Worm (Caenorhabditis elegans) whole organism, L1 larva: ENCODE data around the gene Y59E9AL.36.

Source experiments
- C04F5.9 ChIP-seq: sonication (generic microtip); optimal IDR thresholded peaks from 2 replicates; lab custom pipeline; 2016; ENCODE audit warnings: missing genetic modification characterization, missing compliant biosample characterization
- C16A3.4 ChIP-seq: fragments of 150-350 bp; optimal IDR thresholded peaks from 2 replicates; lab custom pipeline; 2014; ENCODE audit warnings: missing biosample characterization, missing genetic modification characterization
- C34B4.2 ChIP-seq: sonication (generic microtip); optimal IDR thresholded peaks from 2 replicates; lab custom pipeline; 2017; ENCODE audit warnings: mild to moderate bottlenecking, missing genetic modification characterization, missing compliant biosample characterization
- F16B12.6 ChIP-seq: fragments of 150-350 bp; optimal IDR thresholded peaks from 2 replicates; lab custom pipeline; 2014; ENCODE audit warnings: missing biosample characterization, missing genetic modification characterization
- ama-1 ChIP-seq: fragments of 150-350 bp; optimal IDR thresholded peaks from 2 replicates; lab custom pipeline; 2014
- blmp-1 ChIP-seq: fragments of 150-350 bp; optimal IDR thresholded peaks from 2 replicates; lab custom pipeline; 2014; ENCODE audit warnings: missing biosample characterization, missing genetic modification characterization
- ceh-63 ChIP-seq: fragments of 200-800 bp; sonication (Bioruptor generic); optimal IDR thresholded peaks from 2 replicates; lab custom pipeline; 2018; ENCODE audit warnings: mild to moderate bottlenecking, missing genetic modification characterization, missing compliant biosample characterization
- ceh-82 ChIP-seq, 3 experiments: fragments of 150-350 bp in 1 of 3; sonication (generic microtip) in 2 of 3; optimal IDR thresholded peaks; 2 replicates each; lab custom pipeline; 2014 to 2017; ENCODE audit warnings: missing biosample characterization in 3 of 3, missing genetic modification characterization in 3 of 3
- ceh-90 ChIP-seq: sonication (generic microtip); optimal IDR thresholded peaks from 2 replicates; lab custom pipeline; 2016; ENCODE audit warnings: missing genetic modification characterization, missing compliant biosample characterization
- ces-1 ChIP-seq: fragments of 150-350 bp; optimal IDR thresholded peaks from 2 replicates; lab custom pipeline; 2014; ENCODE audit warnings: missing biosample characterization, missing genetic modification reagents, missing genetic modification characterization
- dpl-1 ChIP-seq, 3 experiments: fragments of 150-350 bp in 2 of 3; sonication (generic microtip) in 1 of 3; optimal IDR thresholded peaks; 2 replicates each; lab custom pipeline; 2014 to 2017; ENCODE audit warnings: missing biosample characterization in 3 of 3, missing genetic modification characterization in 3 of 3, missing genetic modification reagents in 3 of 3
- dsc-1 ChIP-seq: sonication (generic microtip); optimal IDR thresholded peaks from 2 replicates; lab custom pipeline; 2016; ENCODE audit warnings: mild to moderate bottlenecking, missing genetic modification characterization, missing compliant biosample characterization
- efl-1 ChIP-seq, 4 experiments: fragments of 150-350 bp; optimal IDR thresholded peaks in 3 of 4; peaks in 1 of 4; 1 replicate in 1 of 4; 2 replicates in 3 of 4; lab custom pipeline; 2014; ENCODE audit warnings: missing biosample characterization in 2 of 4, missing genetic modification characterization in 2 of 4, missing genetic modification reagents in 2 of 4
- egl-13 ChIP-seq: sonication (generic microtip); optimal IDR thresholded peaks from 2 replicates; lab custom pipeline; 2016; ENCODE audit warnings: missing genotype, missing genetic modification reagents, missing genetic modification characterization, missing compliant biosample characterization
- fkh-10 ChIP-seq: sonication (generic microtip); optimal IDR thresholded peaks from 2 replicates; lab custom pipeline; 2017; ENCODE audit warnings: missing biosample characterization, missing genetic modification reagents, missing genetic modification characterization
- fkh-4 ChIP-seq: sonication (generic microtip); optimal IDR thresholded peaks from 2 replicates; lab custom pipeline; 2016; ENCODE audit warnings: missing compliant biosample characterization, missing genetic modification characterization, borderline replicate concordance
- fkh-8 ChIP-seq: sonication (generic microtip); optimal IDR thresholded peaks from 2 replicates; lab custom pipeline; 2016; ENCODE audit warnings: mild to moderate bottlenecking, missing genetic modification characterization, missing compliant biosample characterization
- grh-1 ChIP-seq: fragments of 200-800 bp; sonication (Bioruptor generic); IDR thresholded peaks from 2 replicates; pipeline ENCODE4 v1.3.6; 2022; ENCODE audit warnings: missing genetic modification reagents, missing genetic modification characterization, missing compliant biosample characterization
- hlh-17 ChIP-seq: fragments of 200-800 bp; sonication (Bioruptor generic); optimal IDR thresholded peaks from 2 replicates; lab custom pipeline; 2018; ENCODE audit warnings: missing genetic modification characterization, mild to moderate bottlenecking, missing compliant biosample characterization, moderate library complexity, borderline replicate concordance
- hpl-2 ChIP-seq: fragments of 150-350 bp; optimal IDR thresholded peaks from 2 replicates; lab custom pipeline; 2014; ENCODE audit warnings: missing biosample characterization, missing genetic modification reagents, missing genetic modification characterization
- irx-1 ChIP-seq: sonication (generic microtip); optimal IDR thresholded peaks from 2 replicates; lab custom pipeline; 2016; ENCODE audit warnings: missing genetic modification characterization, missing compliant biosample characterization
- jun-1 ChIP-seq: fragments of 150-350 bp; optimal IDR thresholded peaks from 2 replicates; lab custom pipeline; 2014; ENCODE audit warnings: missing biosample characterization, missing genetic modification reagents, missing genetic modification characterization
- lin-13 ChIP-seq: fragments of 150-350 bp; optimal IDR thresholded peaks from 2 replicates; lab custom pipeline; 2014; ENCODE audit warnings: missing biosample characterization, missing genetic modification reagents, missing genetic modification characterization
- lin-14 ChIP-seq: fragments of 200-800 bp; sonication (Bioruptor generic); optimal IDR thresholded peaks from 2 replicates; lab custom pipeline; 2018; ENCODE audit warnings: mild to moderate bottlenecking, missing genetic modification characterization, moderate library complexity, missing compliant biosample characterization
- lin-15B ChIP-seq: fragments of 150-350 bp; sonication (generic microtip); optimal IDR thresholded peaks from 3 replicates; lab custom pipeline; 2014; ENCODE audit warnings: missing biosample characterization, missing genetic modification characterization
- lin-35 ChIP-seq, 2 experiments: fragments of 150-350 bp; optimal IDR thresholded peaks; 2 replicates each; lab custom pipeline; 2014; ENCODE audit warnings: missing biosample characterization in 2 of 2, missing genetic modification characterization in 2 of 2, missing genetic modification reagents in 2 of 2
- lin-39 ChIP-seq: fragments of 150-350 bp; optimal IDR thresholded peaks from 2 replicates; lab custom pipeline; 2014; ENCODE audit warnings: missing biosample characterization, missing genetic modification reagents, missing genetic modification characterization
- lir-3 ChIP-seq: sonication (generic microtip); optimal IDR thresholded peaks from 2 replicates; lab custom pipeline; 2016; ENCODE audit warnings: mild to moderate bottlenecking, missing genetic modification characterization, moderate library complexity, missing compliant biosample characterization; ENCODE audit not compliant: poor library complexity
- lsy-2 ChIP-seq, 2 experiments: fragments of 150-350 bp; optimal IDR thresholded peaks; 2 replicates each; lab custom pipeline; 2014; ENCODE audit warnings: missing biosample characterization in 2 of 2, missing genetic modification characterization in 2 of 2
- nhr-12 ChIP-seq: sonication (generic microtip); optimal IDR thresholded peaks from 2 replicates; lab custom pipeline; 2017; ENCODE audit warnings: missing biosample characterization, missing genetic modification characterization
- nhr-19 ChIP-seq: fragments of 200-800 bp; sonication (Bioruptor generic); conservative IDR thresholded peaks from 2 replicates; pipeline ENCODE4 v1.3.6; 2022; ENCODE audit warnings: missing genetic modification characterization, missing compliant biosample characterization
- nhr-20 ChIP-seq: sonication (generic microtip); optimal IDR thresholded peaks from 2 replicates; lab custom pipeline; 2016; ENCODE audit warnings: mild to moderate bottlenecking, missing genetic modification characterization, missing compliant biosample characterization
- nhr-28 ChIP-seq: fragments of 150-350 bp; optimal IDR thresholded peaks from 2 replicates; lab custom pipeline; 2014; ENCODE audit warnings: missing biosample characterization, missing genetic modification characterization
- nhr-47 ChIP-seq: sonication (generic microtip); optimal IDR thresholded peaks from 2 replicates; lab custom pipeline; 2016; ENCODE audit warnings: mild to moderate bottlenecking, missing genetic modification characterization, moderate library complexity, missing compliant biosample characterization
- nhr-71 ChIP-seq: sonication (generic microtip); optimal IDR thresholded peaks from 2 replicates; lab custom pipeline; 2016; ENCODE audit warnings: mild to moderate bottlenecking, missing genetic modification characterization, moderate library complexity, missing compliant biosample characterization
- nhr-76 ChIP-seq: sonication (generic microtip); optimal IDR thresholded peaks from 2 replicates; lab custom pipeline; 2017; ENCODE audit warnings: missing biosample characterization, missing genetic modification characterization
- nhr-84 ChIP-seq: sonication (generic microtip); optimal IDR thresholded peaks from 2 replicates; lab custom pipeline; 2017; ENCODE audit warnings: missing biosample characterization, missing genetic modification characterization
- nhr-85 ChIP-seq: sonication (generic microtip); peaks from one replicate; lab custom pipeline; 2016; ENCODE audit warnings: missing genetic modification characterization, inconsistent platforms, missing compliant biosample characterization
- pag-3 ChIP-seq: sonication (generic microtip); optimal IDR thresholded peaks from 2 replicates; lab custom pipeline; 2017; ENCODE audit warnings: missing genetic modification characterization, mild to moderate bottlenecking, missing compliant biosample characterization, antibody characterized with exemption, borderline replicate concordance; ENCODE audit not compliant: insufficient read depth
- pax-3 ChIP-seq: fragments of 200-800 bp; sonication (Bioruptor generic); optimal IDR thresholded peaks from 2 replicates; lab custom pipeline; 2018; ENCODE audit warnings: mild to moderate bottlenecking, missing genetic modification characterization, moderate library complexity, missing compliant biosample characterization
- pqm-1 ChIP-seq: sonication (generic microtip); optimal IDR thresholded peaks from 3 replicates; lab custom pipeline; 2017; ENCODE audit warnings: missing biosample characterization, missing genetic modification characterization
- rnt-1 ChIP-seq: sonication (generic microtip); optimal IDR thresholded peaks from 2 replicates; lab custom pipeline; 2016; ENCODE audit warnings: mild to moderate bottlenecking, missing genetic modification characterization, moderate library complexity, missing compliant biosample characterization
- snu-23 ChIP-seq: sonication (generic microtip); optimal IDR thresholded peaks from 2 replicates; lab custom pipeline; 2016; ENCODE audit warnings: missing genetic modification characterization, missing compliant biosample characterization
- sptf-1 ChIP-seq: fragments of 150-350 bp; optimal IDR thresholded peaks from 2 replicates; lab custom pipeline; 2014; ENCODE audit warnings: missing biosample characterization, missing genetic modification characterization
- sup-37 ChIP-seq: fragments of 200-800 bp; sonication (Bioruptor generic); optimal IDR thresholded peaks from 2 replicates; lab custom pipeline; 2018; ENCODE audit warnings: mild to moderate bottlenecking, missing genetic modification characterization, missing compliant biosample characterization
- swsn-7 ChIP-seq: sonication (generic microtip); optimal IDR thresholded peaks from 2 replicates; lab custom pipeline; 2016; ENCODE audit warnings: missing genetic modification characterization, missing compliant biosample characterization
- tbx-2 ChIP-seq: sonication (generic microtip); optimal IDR thresholded peaks from 2 replicates; lab custom pipeline; 2016; ENCODE audit warnings: missing genetic modification characterization, missing compliant biosample characterization
- tlp-1 ChIP-seq: fragments of 150-350 bp; optimal IDR thresholded peaks from 2 replicates; lab custom pipeline; 2014; ENCODE audit warnings: missing biosample characterization, missing genetic modification characterization
- unc-130 ChIP-seq: fragments of 150-350 bp; optimal IDR thresholded peaks from 2 replicates; lab custom pipeline; 2017; ENCODE audit warnings: missing biosample characterization, missing genetic modification characterization, inconsistent platforms
- unc-30 ChIP-seq: sonication (generic microtip); optimal IDR thresholded peaks from 2 replicates; lab custom pipeline; 2017; ENCODE audit warnings: missing biosample characterization, missing genetic modification characterization
- unc-62 ChIP-seq: fragments of 150-350 bp; optimal IDR thresholded peaks from 2 replicates; lab custom pipeline; 2014; ENCODE audit warnings: missing biosample characterization, missing genetic modification reagents, missing genetic modification characterization
- xbp-1 ChIP-seq: sonication (generic microtip); optimal IDR thresholded peaks from 2 replicates; lab custom pipeline; 2016; ENCODE audit warnings: missing genetic modification characterization, missing compliant biosample characterization
- ztf-4 ChIP-seq: fragments of 150-350 bp; optimal IDR thresholded peaks from 2 replicates; lab custom pipeline; 2014; ENCODE audit warnings: missing biosample characterization, missing genetic modification characterization

Y59E9AL.36 gene

DNA sequence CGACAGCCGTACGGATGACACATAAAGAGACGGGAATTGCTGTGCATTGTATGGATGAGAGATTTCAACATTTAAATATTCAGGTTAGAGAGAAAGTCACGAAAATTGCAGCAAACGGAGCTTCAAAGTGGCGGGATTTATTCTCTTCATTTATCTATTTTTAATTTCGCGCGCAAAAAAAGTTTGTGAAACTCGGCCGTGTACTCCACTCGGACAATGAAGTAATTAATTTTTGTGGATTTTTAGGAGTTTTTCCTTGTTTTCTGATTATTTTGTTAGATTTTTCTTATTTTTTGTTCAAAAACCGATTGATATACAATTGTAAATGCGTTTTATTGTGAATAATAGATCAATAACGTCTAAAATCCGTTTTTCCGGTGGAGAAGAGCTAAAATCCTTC is 21.2 kb downstream of the Y59E9AL.36 start:
- TF ChIP-seq ceh-63 (no peak), ztf-4 (tag; lab: Kevin White, UChicago) (no peak), pqm-1 (no peak), grh-1 (GFP tag; lab: Robert Waterston, UW) (no peak), tlp-1 (tag; lab: Kevin White, UChicago) (no peak), pax-3 (tag; lab: Kevin White, UChicago) (no peak), ceh-82 (tag; optimal IDR thresholded peaks at IDR 0.05; lab: Kevin White, UChicago) (no peak), sptf-1 (tag; lab: Kevin White, UChicago) (no peak), rnt-1 (tag; lab: Kevin White, UChicago) (peak; percentile 77), lin-35 (GFP tag; optimal IDR thresholded peaks at IDR 0.05; lab: Kevin White, UChicago) (peak; percentile 73 to 79), sup-37 (GFP tag; lab: Kevin White, UChicago) (no peak), jun-1 (no peak), lsy-2 (tag; optimal IDR thresholded peaks at IDR 0.05; lab: Kevin White, UChicago) (peak; percentile 7 to 38), C16A3.4 (tag; lab: Kevin White, UChicago) (no peak), swsn-7 (tag; lab: Kevin White, UChicago) (peak; percentile 29), lin-13 (GFP tag; lab: Kevin White, UChicago) (peak; percentile 24), lin-15B (no peak), efl-1 (optimal IDR thresholded peaks at IDR 0.05; lab: Kevin White, UChicago) (peak; percentile 87), efl-1 (GFP tag; optimal IDR thresholded peaks at IDR 0.05 in 1 of 2; lab: Kevin White, UChicago) (peak; percentile 86 to 98), unc-62 (GFP tag; lab: Kevin White, UChicago) (no peak), unc-30 (no peak), nhr-76 (tag; lab: Kevin White, UChicago) (no peak), dsc-1 (tag; lab: Kevin White, UChicago) (peak; percentile 38), ama-1 (lab: Kevin White, UChicago) (no peak), lin-39 (tag; lab: Kevin White, UChicago) (peak; percentile 23), nhr-20 (tag; lab: Kevin White, UChicago) (peak; percentile 8), blmp-1 (peak; percentile 58), dpl-1 (GFP tag; optimal IDR thresholded peaks at IDR 0.05; lab: Kevin White, UChicago) (peak; percentile 76 to 86 (median 80)), nhr-84 (tag; lab: Kevin White, UChicago) (no peak), egl-13 (tag; lab: Kevin White, UChicago) (peak; percentile 21), xbp-1 (tag; lab: Kevin White, UChicago) (peak; percentile 33), lin-14 (no peak), nhr-19 (GFP tag; lab: Robert Waterston, UW) (peak; percentile 23), C34B4.2 (tag; lab: Kevin White, UChicago) (no peak), irx-1 (peak; percentile 62), tbx-2 (tag; lab: Kevin White, UChicago) (peak; percentile 40), ces-1 (GFP tag; lab: Kevin White, UChicago) (no peak), nhr-85 (peak; percentile 75), hlh-17 (GFP tag; lab: Kevin White, UChicago) (no peak), fkh-10 (no peak), snu-23 (no peak), nhr-47 (tag; lab: Kevin White, UChicago) (peak; percentile 47), pag-3 (no peak), fkh-8 (tag; lab: Kevin White, UChicago) (no peak), fkh-4 (tag; lab: Kevin White, UChicago) (peak; percentile 15), F16B12.6 (tag; lab: Kevin White, UChicago) (no peak), unc-130 (tag; lab: Kevin White, UChicago) (no peak), lir-3 (tag; lab: Kevin White, UChicago) (peak; percentile 73), nhr-12 (tag; lab: Kevin White, UChicago) (no peak), nhr-71 (tag; lab: Kevin White, UChicago) (peak; percentile 58), nhr-28 (no peak), hpl-2 (GFP tag; lab: Kevin White, UChicago) (no peak), ceh-90 (tag; lab: Kevin White, UChicago) (peak; percentile 76), C04F5.9 (tag; lab: Kevin White, UChicago) (no peak)
